Fruit fly (Drosophila melanogaster): ENCODE data around the gene Bka.

DNA sequence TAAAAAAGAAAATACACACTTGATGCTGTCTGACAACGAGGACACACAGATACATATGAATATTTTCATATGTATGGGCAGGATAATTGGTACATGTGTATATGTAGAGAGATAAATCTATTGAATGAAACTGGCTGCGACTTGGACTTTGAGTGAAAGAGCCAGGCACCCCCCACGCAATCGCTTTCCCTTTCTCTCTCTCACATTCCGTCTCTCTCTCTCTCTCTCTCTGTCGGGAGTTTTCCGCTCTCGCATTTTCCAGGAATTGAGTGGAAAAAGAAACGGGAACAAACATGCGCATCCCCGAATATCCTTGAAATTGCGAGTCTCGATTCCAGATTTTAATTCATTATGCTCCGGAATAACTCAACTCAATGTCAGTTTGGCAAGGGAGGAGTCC, 31.6 kb upstream of the Bka start:
- TF ChIP-seq tna (GFP tag; IDR thresholded peaks at IDR 0.05; ENCODE audit: partially characterized antibody): no peak
- TF ChIP-seq CG12299 (tag; optimal IDR thresholded peaks at IDR 0.05): no peak
